Worm (Caenorhabditis elegans): ENCODE measurements around the gene hpo-6.

hpo-6 gene

DNA sequence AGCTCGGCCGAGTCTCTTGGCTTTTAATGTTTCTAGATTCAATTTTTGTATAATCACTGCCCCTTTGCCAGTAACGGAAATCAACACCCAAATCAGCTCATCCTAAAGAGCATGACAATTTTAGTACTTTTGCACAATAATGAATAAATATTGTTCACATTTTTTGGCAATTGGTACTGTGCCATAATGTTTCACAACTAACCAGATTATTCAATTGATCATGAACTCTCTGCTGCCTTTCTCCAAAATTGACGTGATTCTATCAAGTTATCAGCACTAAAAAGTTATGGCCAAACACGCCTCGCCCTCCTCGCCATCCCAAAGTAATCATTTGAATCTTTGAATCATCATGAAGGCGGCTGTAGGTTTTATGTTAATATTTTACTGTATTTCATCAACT, at the start of gene hpo-6:
Gene hpo-6 (plus strand): TSS at position 301 of the 400 bp plus-strand sequence.
- no peak for TF ChIP-seq ref-1 (GFP tag; conservative IDR thresholded peaks at IDR 0.05)
- TF ChIP-seq med-1 (GFP tag; optimal IDR thresholded peaks at IDR 0.05; ENCODE audit: insufficient read depth) = no peak
- TF ChIP-seq tab-1 (GFP tag; IDR thresholded peaks at IDR 0.05) = no peak
- no peak for TF ChIP-seq cog-1 (tag; optimal IDR thresholded peaks at IDR 0.05)
- TF ChIP-seq klf-2 (GFP tag; conservative IDR thresholded peaks at IDR 0.05) = no peak

DNA sequence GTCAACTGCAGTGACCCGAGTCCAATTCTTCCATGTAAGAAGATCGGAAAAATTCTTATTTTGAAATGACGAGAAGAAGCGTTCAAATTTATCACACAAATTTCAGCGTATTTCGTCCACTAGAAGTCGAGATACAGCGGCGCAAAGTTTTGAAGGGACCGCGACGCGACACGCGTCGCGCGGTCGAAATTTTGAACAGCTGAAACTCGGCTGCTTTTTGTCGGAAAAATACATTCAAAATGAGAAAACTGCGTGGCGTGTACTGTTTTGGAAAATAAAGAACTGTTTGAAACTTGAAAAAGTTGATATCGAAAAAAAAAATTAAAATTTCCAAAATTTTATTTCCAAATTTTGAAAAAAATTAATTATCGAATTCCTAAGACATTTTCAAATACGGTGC, 49.0 kb upstream of the hpo-6 start:
- TF ChIP-seq ztf-29 (GFP tag; IDR thresholded peaks at IDR 0.05) (no peak), tab-1 (GFP tag; IDR thresholded peaks at IDR 0.05) (no peak), ztf-23 (GFP tag; IDR thresholded peaks at IDR 0.05) (no peak), klf-2 (GFP tag; conservative IDR thresholded peaks at IDR 0.05) (no peak), med-1 (GFP tag; optimal IDR thresholded peaks at IDR 0.05; ENCODE audit: insufficient read depth) (no peak), ref-1 (GFP tag; conservative IDR thresholded peaks at IDR 0.05) (no peak), flt-1 (GFP tag; IDR thresholded peaks at IDR 0.05) (no peak), T22C8.4 (GFP tag; IDR thresholded peaks at IDR 0.05) (no peak), cog-1 (tag; optimal IDR thresholded peaks at IDR 0.05) (no peak)

DNA sequence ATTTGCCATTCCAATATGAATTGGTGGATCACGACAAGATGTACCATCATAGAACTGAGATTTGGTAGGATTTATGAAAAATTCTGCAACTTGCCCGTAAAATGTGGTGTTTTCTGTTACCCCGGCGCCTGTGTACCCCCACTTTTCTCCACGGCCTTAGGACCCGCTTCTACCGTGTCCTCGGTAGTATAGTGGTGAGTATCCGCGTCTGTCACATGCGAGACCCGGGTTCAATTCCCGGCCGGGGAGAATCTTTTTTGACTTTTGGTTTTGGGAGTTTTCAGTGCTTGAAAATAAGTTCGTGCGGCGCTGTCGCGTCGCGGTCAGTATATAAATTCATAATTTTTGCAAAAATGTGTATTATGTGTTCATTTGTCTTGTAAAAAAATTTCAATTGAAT, 47.6 kb upstream of the hpo-6 start:
- no peak for TF ChIP-seq T22C8.4 (GFP tag; IDR thresholded peaks at IDR 0.05)
- TF ChIP-seq klf-2 (GFP tag; conservative IDR thresholded peaks at IDR 0.05) = 0 out of 2 replicates have a peak, but pooled peaks have one; percentile 31
- TF ChIP-seq med-1 (GFP tag; optimal IDR thresholded peaks at IDR 0.05; ENCODE audit: insufficient read depth) = no peak
- 0 out of 2 replicates have a peak, but pooled peaks have one; percentile 50 for TF ChIP-seq ztf-29 (GFP tag; IDR thresholded peaks at IDR 0.05)
- TF ChIP-seq ztf-23 (GFP tag; IDR thresholded peaks at IDR 0.05) = peak; percentile 59; the same call in 1 of the 2 replicates
- peak; percentile 46; the same call in 1 of the 2 replicates for TF ChIP-seq ref-1 (GFP tag; conservative IDR thresholded peaks at IDR 0.05)
- TF ChIP-seq flt-1 (GFP tag; IDR thresholded peaks at IDR 0.05) = peak; percentile 55; the same call in 1 of the 2 replicates
- TF ChIP-seq tab-1 (GFP tag; IDR thresholded peaks at IDR 0.05) = peak; percentile 71; the same call in 1 of the 2 replicates
- no peak for TF ChIP-seq cog-1 (tag; optimal IDR thresholded peaks at IDR 0.05)

DNA sequence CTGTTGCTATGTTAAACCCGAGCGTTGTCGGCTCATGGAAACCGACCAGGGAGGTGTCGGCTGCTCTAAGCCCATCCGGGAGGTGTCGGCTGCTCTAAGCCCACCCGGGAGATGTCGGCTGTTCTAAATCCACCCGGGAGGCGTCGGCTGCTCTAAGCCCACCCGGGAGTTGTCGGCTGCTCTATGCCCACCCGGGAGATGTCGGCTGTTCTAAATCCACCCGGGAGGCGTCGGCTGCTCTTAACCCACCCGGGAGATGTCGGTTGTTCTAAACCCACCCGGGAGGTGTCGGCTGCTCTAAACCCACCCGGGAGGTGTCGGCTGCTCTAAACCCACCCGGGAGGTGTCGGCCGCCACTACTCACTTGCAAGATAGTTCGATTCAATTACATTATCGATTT, 46.1 kb upstream of the hpo-6 start:
- TF ChIP-seq med-1 (GFP tag; optimal IDR thresholded peaks at IDR 0.05; ENCODE audit: insufficient read depth) = no peak
- TF ChIP-seq flt-1 (GFP tag; IDR thresholded peaks at IDR 0.05) = no peak
- no peak for TF ChIP-seq cog-1 (tag; optimal IDR thresholded peaks at IDR 0.05)
- TF ChIP-seq ztf-29 (GFP tag; IDR thresholded peaks at IDR 0.05) = no peak
- TF ChIP-seq klf-2 (GFP tag; conservative IDR thresholded peaks at IDR 0.05) = no peak
- no peak for TF ChIP-seq T22C8.4 (GFP tag; IDR thresholded peaks at IDR 0.05)
- TF ChIP-seq tab-1 (GFP tag; IDR thresholded peaks at IDR 0.05) = no peak
- no peak for TF ChIP-seq ref-1 (GFP tag; conservative IDR thresholded peaks at IDR 0.05)
- TF ChIP-seq ztf-23 (GFP tag; IDR thresholded peaks at IDR 0.05) = no peak

DNA sequence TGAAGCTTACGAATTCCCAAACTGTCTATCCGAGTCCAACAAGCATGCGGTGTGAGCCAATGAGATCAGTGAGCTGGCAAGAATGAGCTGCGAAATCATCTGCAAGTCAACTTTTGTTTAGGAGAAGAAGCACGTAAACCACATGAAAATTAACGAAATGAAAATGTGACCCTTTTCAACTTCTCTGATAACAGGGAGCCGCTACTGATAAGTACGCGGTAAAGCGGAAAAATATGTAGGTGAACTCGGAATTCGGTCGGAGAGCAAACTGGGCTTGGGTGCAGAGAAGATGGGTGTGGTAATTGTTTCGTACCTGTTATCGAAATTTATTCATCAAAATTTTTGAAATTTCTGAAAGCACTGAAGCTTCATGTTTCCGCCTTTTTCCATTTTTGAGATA, 45.5 kb upstream of the hpo-6 start, which contains the start of gene clec-172:
Gene clec-172 (minus strand): TSS at position 101 of the 400 bp plus-strand sequence.
- TF ChIP-seq ztf-29 (GFP tag; IDR thresholded peaks at IDR 0.05) = no peak
- no peak for TF ChIP-seq med-1 (GFP tag; optimal IDR thresholded peaks at IDR 0.05; ENCODE audit: insufficient read depth)
- no peak for TF ChIP-seq tab-1 (GFP tag; IDR thresholded peaks at IDR 0.05)
- TF ChIP-seq cog-1 (tag; optimal IDR thresholded peaks at IDR 0.05) = no peak
- no peak for TF ChIP-seq T22C8.4 (GFP tag; IDR thresholded peaks at IDR 0.05)
- TF ChIP-seq ref-1 (GFP tag; conservative IDR thresholded peaks at IDR 0.05) = no peak
- TF ChIP-seq flt-1 (GFP tag; IDR thresholded peaks at IDR 0.05) = no peak
- no peak for TF ChIP-seq klf-2 (GFP tag; conservative IDR thresholded peaks at IDR 0.05)
- no peak for TF ChIP-seq ztf-23 (GFP tag; IDR thresholded peaks at IDR 0.05)

DNA sequence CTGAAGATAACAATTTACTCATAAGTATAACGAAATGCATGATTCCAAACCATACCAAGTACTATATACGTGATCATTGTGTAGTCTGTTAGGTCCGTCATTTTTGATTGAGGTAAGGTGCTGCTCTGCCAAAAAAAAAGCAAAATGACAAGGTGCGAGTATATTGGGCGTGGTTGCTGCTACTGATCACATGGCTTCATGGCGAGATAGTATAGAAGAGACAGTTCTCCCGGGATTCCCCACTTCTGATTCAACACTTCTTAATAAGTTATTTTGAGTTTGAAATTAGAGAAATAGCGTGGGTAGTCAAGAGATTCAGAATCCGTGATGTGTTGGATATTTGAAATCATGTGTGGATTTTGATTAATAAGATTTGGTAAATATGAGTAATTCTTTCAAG, 40.8 kb upstream of the hpo-6 start, which contains the start of gene K03H6.4:
Gene K03H6.4 (minus strand): TSS at position 101 of the 400 bp plus-strand sequence.
- TF ChIP-seq flt-1 (GFP tag; IDR thresholded peaks at IDR 0.05) (no peak), cog-1 (tag; optimal IDR thresholded peaks at IDR 0.05) (no peak), tab-1 (GFP tag; IDR thresholded peaks at IDR 0.05) (no peak), ztf-29 (GFP tag; IDR thresholded peaks at IDR 0.05) (no peak), klf-2 (GFP tag; conservative IDR thresholded peaks at IDR 0.05) (no peak), T22C8.4 (GFP tag; IDR thresholded peaks at IDR 0.05) (no peak), ref-1 (GFP tag; conservative IDR thresholded peaks at IDR 0.05) (no peak), med-1 (GFP tag; optimal IDR thresholded peaks at IDR 0.05; ENCODE audit: insufficient read depth) (no peak), ztf-23 (GFP tag; IDR thresholded peaks at IDR 0.05) (no peak)

DNA sequence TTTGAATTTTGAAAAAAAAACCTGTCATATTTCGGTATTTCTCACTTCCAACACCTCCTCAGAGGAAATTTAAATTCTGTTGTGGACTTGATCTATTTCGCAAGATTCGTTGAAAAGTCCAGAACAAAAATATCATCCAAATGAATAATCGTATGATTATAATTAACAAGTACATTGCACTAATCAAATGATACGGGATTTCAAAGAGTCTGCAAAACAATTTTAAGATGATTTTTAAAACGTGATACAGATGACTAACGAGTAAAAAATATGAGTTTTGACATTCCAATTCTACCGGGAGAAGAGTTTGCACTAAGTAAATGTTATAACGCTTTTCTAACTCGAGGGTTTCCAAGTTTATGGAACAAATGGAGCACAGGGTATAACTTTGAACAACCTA, 39.6 kb upstream of the hpo-6 start:
- TF ChIP-seq cog-1 (tag; optimal IDR thresholded peaks at IDR 0.05) (no peak), flt-1 (GFP tag; IDR thresholded peaks at IDR 0.05) (no peak), ref-1 (GFP tag; conservative IDR thresholded peaks at IDR 0.05) (no peak), klf-2 (GFP tag; conservative IDR thresholded peaks at IDR 0.05) (no peak), med-1 (GFP tag; optimal IDR thresholded peaks at IDR 0.05; ENCODE audit: insufficient read depth) (no peak), T22C8.4 (GFP tag; IDR thresholded peaks at IDR 0.05) (no peak), ztf-29 (GFP tag; IDR thresholded peaks at IDR 0.05) (no peak), ztf-23 (GFP tag; IDR thresholded peaks at IDR 0.05) (no peak), tab-1 (GFP tag; IDR thresholded peaks at IDR 0.05) (no peak)

DNA sequence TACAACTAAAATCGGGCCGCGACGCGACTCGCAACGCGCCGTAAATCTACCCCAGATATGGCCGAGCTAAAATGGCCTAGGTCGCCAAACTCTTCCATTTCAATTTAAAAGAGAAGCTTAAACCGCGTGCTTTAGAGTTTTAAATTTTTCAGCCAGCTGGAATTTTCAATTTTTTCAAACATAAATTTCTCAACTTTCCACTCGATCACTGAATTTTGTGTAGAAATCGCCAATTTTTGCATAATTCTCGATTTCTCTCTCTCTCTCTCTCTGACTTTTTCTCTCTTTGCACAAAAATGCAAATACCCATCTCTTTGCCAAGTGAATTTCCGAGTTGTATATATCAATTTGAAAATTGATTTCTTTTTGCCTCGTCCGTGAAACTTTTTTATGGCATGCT, 38.6 kb upstream of the hpo-6 start, which contains the start of gene K03H6.1:
Gene K03H6.1 (plus strand): TSS at position 301 of the 400 bp plus-strand sequence.
- TF ChIP-seq tab-1 (GFP tag; IDR thresholded peaks at IDR 0.05) = no peak
- TF ChIP-seq cog-1 (tag; optimal IDR thresholded peaks at IDR 0.05) = no peak
- no peak for TF ChIP-seq med-1 (GFP tag; optimal IDR thresholded peaks at IDR 0.05; ENCODE audit: insufficient read depth)
- TF ChIP-seq ref-1 (GFP tag; conservative IDR thresholded peaks at IDR 0.05) = no peak
- no peak for TF ChIP-seq ztf-29 (GFP tag; IDR thresholded peaks at IDR 0.05)

DNA sequence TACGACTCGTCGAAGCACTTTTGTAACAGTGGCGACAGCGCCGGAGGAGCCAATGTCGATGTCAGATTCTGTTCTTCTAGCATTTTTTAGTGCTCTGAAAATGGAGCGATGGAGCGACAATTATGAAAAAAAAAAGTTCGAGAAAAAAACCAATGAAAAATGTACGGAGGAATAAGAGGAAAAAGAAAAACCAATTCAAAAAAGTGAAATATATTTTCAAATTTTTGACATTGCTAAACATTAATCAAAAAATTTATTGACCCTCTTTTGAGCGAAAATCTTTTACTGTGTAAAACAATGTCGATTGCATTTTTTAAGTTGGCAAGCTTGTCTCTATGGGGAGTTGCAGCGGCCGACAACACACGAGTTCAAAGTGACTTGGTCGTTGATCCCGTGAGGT, 25.7 kb upstream of the hpo-6 start, which contains the start of gene K03H6.5:
Gene K03H6.5 (minus strand): TSS at position 101 of the 400 bp plus-strand sequence.
- no peak for TF ChIP-seq tab-1 (GFP tag; IDR thresholded peaks at IDR 0.05)
- TF ChIP-seq cog-1 (tag; optimal IDR thresholded peaks at IDR 0.05) = no peak
- TF ChIP-seq ztf-23 (GFP tag; IDR thresholded peaks at IDR 0.05) = no peak
- TF ChIP-seq ztf-29 (GFP tag; IDR thresholded peaks at IDR 0.05) = no peak
- TF ChIP-seq ref-1 (GFP tag; conservative IDR thresholded peaks at IDR 0.05) = no peak
- no peak for TF ChIP-seq T22C8.4 (GFP tag; IDR thresholded peaks at IDR 0.05)
- no peak for TF ChIP-seq flt-1 (GFP tag; IDR thresholded peaks at IDR 0.05)
- no peak for TF ChIP-seq med-1 (GFP tag; optimal IDR thresholded peaks at IDR 0.05; ENCODE audit: insufficient read depth)
- no peak for TF ChIP-seq klf-2 (GFP tag; conservative IDR thresholded peaks at IDR 0.05)

Measured in whole organism, midembryonic.